ENCODE assay signal across 1 fruit fly cellular context in the genomic region with DNA sequence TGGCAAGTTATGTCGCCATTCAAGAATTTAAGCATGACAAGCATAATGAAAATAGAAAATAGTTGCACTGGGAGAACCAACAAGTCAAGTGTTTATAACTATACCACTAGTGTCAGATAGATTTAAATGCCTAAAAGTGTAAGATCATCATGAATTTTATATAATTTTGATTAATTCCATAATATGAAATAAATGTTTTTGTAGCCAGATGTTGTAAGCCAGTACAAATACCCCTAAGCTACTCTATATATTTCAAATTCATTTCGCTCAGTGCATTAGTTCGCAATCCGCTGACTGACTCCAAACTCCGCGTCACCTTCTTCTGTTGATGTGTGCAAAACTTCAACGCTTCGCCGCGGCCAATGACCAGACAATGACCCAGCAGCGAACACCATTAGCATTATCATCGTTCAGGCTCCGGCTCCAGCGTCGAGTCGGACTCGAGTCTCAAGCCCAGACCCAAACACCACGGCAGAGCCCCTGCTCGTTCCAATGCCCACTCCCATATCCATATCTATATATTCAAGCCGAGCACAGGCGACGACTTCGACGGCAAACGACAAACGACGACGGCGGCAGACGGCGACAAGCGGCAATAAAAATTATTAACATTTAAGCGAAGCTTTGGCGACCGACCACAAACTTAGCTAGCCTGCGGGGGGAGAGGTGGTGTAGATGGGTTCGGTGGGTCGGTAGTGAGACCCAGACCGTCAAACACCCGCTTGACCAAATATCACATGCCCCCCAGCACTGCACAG.
TF ChIP-seq lines count a peak whose summit lies in the region.

No protein-coding gene starts in this region.

TF ChIP-seq in whole organism, embryonic, 481 proteins besides CTCF, POLR2A, EP300 and RAD21 (continued from another document):
- TF ChIP-seq CG17186 (GFP tag; optimal IDR thresholded peaks at IDR 0.05; lab: Kevin White, UChicago) (no peak), Pdp1 (GFP tag; optimal IDR thresholded peaks at IDR 0.05; lab: Kevin White, UChicago) (no peak), bowl (GFP tag; IDR thresholded peaks at IDR 0.05; lab: Robert Waterston, UW) (no peak), pan (optimal IDR thresholded peaks at IDR 0.05; lab: Kevin White, UChicago) (no peak), pan (GFP tag; optimal IDR thresholded peaks at IDR 0.05 in 1 of 2, IDR thresholded peaks at IDR 0.05 in 1 of 2) (no peak), crp (GFP tag; optimal IDR thresholded peaks at IDR 0.05; lab: Kevin White, UChicago) (no peak), CG1647 (GFP tag; optimal IDR thresholded peaks at IDR 0.05; lab: Kevin White, UChicago) (no peak), rib (GFP tag; IDR thresholded peaks at IDR 0.05; lab: Robert Waterston, UW) (peak; percentile 36; the same call in 1 of the 2 replicates), CG8765 (GFP tag; IDR thresholded peaks at IDR 0.05; lab: Robert Waterston, UW) (no peak), CG6175 (GFP tag; IDR thresholded peaks at IDR 0.05; lab: Robert Waterston, UW) (peak; percentile 88), CG31224 (GFP tag; IDR thresholded peaks at IDR 0.05; lab: Robert Waterston, UW) (no peak), CG32772 (GFP tag; IDR thresholded peaks at IDR 0.05; lab: Robert Waterston, UW) (no peak), hth (optimal IDR thresholded peaks at IDR 0.05; lab: Kevin White, UChicago) (no peak), CG9797 (GFP tag; optimal IDR thresholded peaks at IDR 0.05; lab: Kevin White, UChicago) (no peak), sisA (GFP tag; IDR thresholded peaks at IDR 0.05; lab: Robert Waterston, UW) (no peak), Hr3 (GFP tag; optimal IDR thresholded peaks at IDR 0.05; lab: Kevin White, UChicago) (no peak), fd102C (GFP tag; optimal IDR thresholded peaks at IDR 0.05; lab: Kevin White, UChicago) (no peak), CG8924 (tag; optimal IDR thresholded peaks at IDR 0.05; lab: Kevin White, UChicago) (no peak), NFAT (GFP tag; IDR thresholded peaks at IDR 0.05; lab: Robert Waterston, UW) (peak; percentile 29; the same call in 1 of the 2 replicates), pfk (GFP tag; optimal IDR thresholded peaks at IDR 0.05; lab: Kevin White, UChicago) (no peak), Ravus (GFP tag; IDR thresholded peaks at IDR 0.05; lab: Robert Waterston, UW) (no peak), CG3995 (GFP tag; optimal IDR thresholded peaks at IDR 0.05; lab: Kevin White, UChicago) (no peak), CG4820 (GFP tag; optimal IDR thresholded peaks at IDR 0.05; lab: Kevin White, UChicago) (no peak), Nf-YC (tag; optimal IDR thresholded peaks at IDR 0.05; lab: Kevin White, UChicago) (no peak), CG18262 (tag; optimal IDR thresholded peaks at IDR 0.05; lab: Kevin White, UChicago) (no peak), CG18764 (GFP tag; optimal IDR thresholded peaks at IDR 0.05; lab: Kevin White, UChicago) (no peak), CG6654 (GFP tag; optimal IDR thresholded peaks at IDR 0.05; lab: Kevin White, UChicago) (no peak), ssp (GFP tag; IDR thresholded peaks at IDR 0.05; lab: Robert Waterston, UW) (no peak), zen (tag; optimal IDR thresholded peaks at IDR 0.05; lab: Kevin White, UChicago) (no peak), Dip3 (GFP tag; optimal IDR thresholded peaks at IDR 0.05; lab: Kevin White, UChicago) (no peak), CG8089 (GFP tag; optimal IDR thresholded peaks at IDR 0.05; lab: Kevin White, UChicago) (no peak), dan (GFP tag; IDR thresholded peaks at IDR 0.05; lab: Robert Waterston, UW) (no peak), schlank (tag; optimal IDR thresholded peaks at IDR 0.05; lab: Kevin White, UChicago) (no peak), gce (GFP tag; IDR thresholded peaks at IDR 0.05; lab: Robert Waterston, UW) (no peak), Mes4 (GFP tag; optimal IDR thresholded peaks at IDR 0.05; lab: Kevin White, UChicago) (no peak), sd (tag; optimal IDR thresholded peaks at IDR 0.05; lab: Kevin White, UChicago) (no peak), C15 (GFP tag; IDR thresholded peaks at IDR 0.05; lab: Robert Waterston, UW) (no peak), Hr39 (optimal IDR thresholded peaks at IDR 0.05; lab: Kevin White, UChicago) (no peak), Oli (tag; optimal IDR thresholded peaks at IDR 0.05; lab: Kevin White, UChicago) (no peak), CG15269 (tag; optimal IDR thresholded peaks at IDR 0.05; lab: Kevin White, UChicago) (no peak), MESR4 (GFP tag; optimal IDR thresholded peaks at IDR 0.05; lab: Kevin White, UChicago) (no peak), CG1529 (GFP tag; optimal IDR thresholded peaks at IDR 0.05; lab: Kevin White, UChicago) (no peak), peb (GFP tag; IDR thresholded peaks at IDR 0.05; lab: Robert Waterston, UW) (no peak), CG6272 (GFP tag; IDR thresholded peaks at IDR 0.05; lab: Robert Waterston, UW) (no peak), CG10431 (GFP tag; optimal IDR thresholded peaks at IDR 0.05; lab: Kevin White, UChicago) (no peak), CG10366 (GFP tag; IDR thresholded peaks at IDR 0.05; lab: Robert Waterston, UW) (no peak), ERR (GFP tag; optimal IDR thresholded peaks at IDR 0.05; lab: Kevin White, UChicago) (no peak), en (GFP tag; optimal IDR thresholded peaks at IDR 0.05; lab: Kevin White, UChicago) (no peak), GATAe (GFP tag; conservative IDR thresholded peaks at IDR 0.05; lab: Robert Waterston, UW) (no peak), CG3726 (GFP tag; IDR thresholded peaks at IDR 0.05; lab: Robert Waterston, UW) (no peak), Oaz (GFP tag; IDR thresholded peaks at IDR 0.05; lab: Robert Waterston, UW) (no peak), CG12659 (GFP tag; optimal IDR thresholded peaks at IDR 0.05; lab: Kevin White, UChicago) (no peak), odd (GFP tag; optimal IDR thresholded peaks at IDR 0.05; lab: Kevin White, UChicago) (no peak), CG34224 (GFP tag; IDR thresholded peaks at IDR 0.05; lab: Robert Waterston, UW; ENCODE audit: partially characterized antibody) (no peak), CG3163 (GFP tag; optimal IDR thresholded peaks at IDR 0.05; lab: Kevin White, UChicago) (no peak), CG13894 (tag; optimal IDR thresholded peaks at IDR 0.05; lab: Kevin White, UChicago) (peak; percentile 81), CG6689 (GFP tag; IDR thresholded peaks at IDR 0.05; lab: Robert Waterston, UW) (no peak), abd-A (tag; optimal IDR thresholded peaks at IDR 0.05; lab: Kevin White, UChicago) (peak; percentile 92), Xbp1 (GFP tag; optimal IDR thresholded peaks at IDR 0.05; lab: Kevin White, UChicago) (no peak), CG2199 (GFP tag; IDR thresholded peaks at IDR 0.05; lab: Robert Waterston, UW) (0 out of 3 replicates have a peak, but pooled peaks have one; percentile 30), Deaf1 (tag; optimal IDR thresholded peaks at IDR 0.05; lab: Kevin White, UChicago) (peak; percentile 87), Ada2b (GFP tag; IDR thresholded peaks at IDR 0.05; lab: Robert Waterston, UW) (no peak), cad (GFP tag; optimal IDR thresholded peaks at IDR 0.05; lab: Kevin White, UChicago) (no peak), CG12299 (tag; optimal IDR thresholded peaks at IDR 0.05; lab: Kevin White, UChicago) (no peak), slp2 (GFP tag; optimal IDR thresholded peaks at IDR 0.05; lab: Kevin White, UChicago) (no peak), CG7357 (GFP tag; IDR thresholded peaks at IDR 0.05; lab: Robert Waterston, UW) (no peak), Antp (GFP tag; optimal IDR thresholded peaks at IDR 0.05; lab: Kevin White, UChicago) (no peak), da (GFP tag; optimal IDR thresholded peaks at IDR 0.05; lab: Kevin White, UChicago) (no peak), Ptx1 (GFP tag; IDR thresholded peaks at IDR 0.05; lab: Robert Waterston, UW) (no peak), gfzf (GFP tag; optimal IDR thresholded peaks at IDR 0.05; lab: Kevin White, UChicago) (no peak), Dfd (GFP tag; optimal IDR thresholded peaks at IDR 0.05; lab: Kevin White, UChicago) (no peak), vvl (GFP tag; IDR thresholded peaks at IDR 0.05; lab: Robert Waterston, UW) (peak; percentile 42; the same call in 1 of the 2 replicates), tx (GFP tag; optimal IDR thresholded peaks at IDR 0.05; lab: Kevin White, UChicago) (no peak), toy (GFP tag; IDR thresholded peaks at IDR 0.05; lab: Robert Waterston, UW) (no peak), Dbx (GFP tag; IDR thresholded peaks at IDR 0.05; lab: Robert Waterston, UW) (no peak), CG14050 (GFP tag; IDR thresholded peaks at IDR 0.05; lab: Robert Waterston, UW) (no peak), wdn (GFP tag; IDR thresholded peaks at IDR 0.05; lab: Robert Waterston, UW) (0 out of 2 replicates have a peak, but pooled peaks have one; percentile 9), CG18599 (GFP tag; optimal IDR thresholded peaks at IDR 0.05; lab: Kevin White, UChicago) (no peak), onecut (GFP tag; IDR thresholded peaks at IDR 0.05; lab: Robert Waterston, UW) (no peak), CG9215 (GFP tag; IDR thresholded peaks at IDR 0.05; lab: Robert Waterston, UW) (no peak), Doc2 (GFP tag; IDR thresholded peaks at IDR 0.05; lab: Robert Waterston, UW) (no peak), CG17829 (tag; optimal IDR thresholded peaks at IDR 0.05; lab: Kevin White, UChicago) (no peak), CG1832 (GFP tag; optimal IDR thresholded peaks at IDR 0.05; lab: Kevin White, UChicago) (no peak), CG12769 (tag; optimal IDR thresholded peaks at IDR 0.05; lab: Kevin White, UChicago) (peak; percentile 53), tgo (GFP tag; IDR thresholded peaks at IDR 0.05; lab: Robert Waterston, UW) (no peak), psq (GFP tag; optimal IDR thresholded peaks at IDR 0.05; lab: Kevin White, UChicago) (no peak), HLHmδ (GFP tag; optimal IDR thresholded peaks at IDR 0.05; lab: Kevin White, UChicago) (no peak), CrebB (tag; optimal IDR thresholded peaks at IDR 0.05; lab: Kevin White, UChicago) (no peak), Atf3 (GFP tag; optimal IDR thresholded peaks at IDR 0.05; lab: Kevin White, UChicago) (no peak), CG1024 (GFP tag; IDR thresholded peaks at IDR 0.05; lab: Robert Waterston, UW) (0 out of 2 replicates have a peak, but pooled peaks have one; percentile 2), Doc3 (GFP tag; IDR thresholded peaks at IDR 0.05; lab: Robert Waterston, UW; ENCODE audit: partially characterized antibody) (no peak), CG33557 (GFP tag; optimal IDR thresholded peaks at IDR 0.05; lab: Kevin White, UChicago) (no peak)
